Worm (Caenorhabditis elegans): Measurements from ENCODE around the gene T28D6.4.
A peak's percentile ranks its signal among the peaks of the same experiment; 100 is the strongest.

Gene T28D6.4

DNA sequence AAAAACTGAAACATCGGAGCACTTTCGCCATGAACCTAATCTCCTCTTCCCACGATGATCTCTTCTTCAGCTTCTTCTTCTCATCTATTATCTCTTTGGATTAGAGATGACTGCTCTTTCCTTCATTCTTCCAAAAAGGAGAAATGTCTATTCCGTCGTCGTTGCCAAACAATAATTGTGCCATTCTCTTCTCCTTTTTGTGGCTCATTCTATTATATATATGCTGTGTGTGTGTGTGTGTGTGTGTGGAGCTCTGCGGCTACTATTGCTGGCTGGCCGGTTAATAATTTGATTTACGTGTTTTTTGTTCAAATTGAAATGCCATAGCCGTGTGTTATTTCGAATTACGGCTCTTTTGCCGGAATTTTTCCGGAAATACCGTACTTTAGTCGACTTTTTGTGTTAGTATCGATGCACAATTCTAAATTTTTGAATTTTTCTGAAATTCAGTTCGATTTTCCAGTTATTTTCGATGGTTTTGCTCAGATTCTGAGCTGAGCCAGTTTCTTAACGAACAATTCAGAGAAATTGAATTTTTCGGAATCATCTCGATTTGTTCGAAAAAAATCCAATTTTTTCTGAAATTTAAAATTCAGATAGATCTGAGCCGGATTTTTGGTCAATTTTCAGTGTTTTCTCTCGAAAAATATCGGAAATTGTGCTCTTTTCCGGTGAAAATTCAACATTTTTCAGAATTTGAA lies 27.1 kb upstream of the T28D6.4 start, which contains the start of gene T28D6.5 (continued):
- no peak for TF ChIP-seq snpc-3.4 (tag; optimal IDR thresholded peaks at IDR 0.05)
- no peak for TF ChIP-seq ceh-100 (GFP tag; IDR thresholded peaks at IDR 0.05)
- TF ChIP-seq rec-8 (tag; optimal IDR thresholded peaks at IDR 0.05): no peak
- TF ChIP-seq cebp-1 (GFP tag; IDR thresholded peaks at IDR 0.05): no peak
- TF ChIP-seq cebp-1 (tag; optimal IDR thresholded peaks at IDR 0.05): no peak
- TF ChIP-seq Y95B8A.8 (GFP tag; IDR thresholded peaks at IDR 0.05): no peak

DNA sequence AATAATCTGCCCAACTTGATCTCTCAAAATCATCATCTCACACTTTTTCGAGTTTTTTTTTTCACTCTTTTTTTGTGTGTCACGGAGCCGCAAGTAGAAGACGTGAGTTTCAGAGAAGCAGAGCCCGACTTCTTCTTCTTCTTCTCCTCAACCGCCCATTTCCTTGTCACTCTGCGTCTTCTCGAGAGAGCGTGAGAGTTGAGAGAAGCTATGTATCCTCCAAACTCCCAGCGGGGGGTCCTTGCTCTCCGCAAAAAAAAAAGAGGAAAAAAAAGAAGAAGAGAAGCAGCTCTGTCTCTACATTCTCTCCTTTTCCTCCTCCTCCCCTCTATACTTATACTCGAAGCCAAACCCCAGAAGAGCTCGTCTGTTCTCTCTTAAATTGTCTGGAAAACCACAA lies 25.9 kb upstream of the T28D6.4 start:
- TF ChIP-seq zfh-2 (GFP tag; conservative IDR thresholded peaks at IDR 0.05): peak; percentile 78
- TF ChIP-seq mes-4 (tag; optimal IDR thresholded peaks at IDR 0.05): no peak

DNA sequence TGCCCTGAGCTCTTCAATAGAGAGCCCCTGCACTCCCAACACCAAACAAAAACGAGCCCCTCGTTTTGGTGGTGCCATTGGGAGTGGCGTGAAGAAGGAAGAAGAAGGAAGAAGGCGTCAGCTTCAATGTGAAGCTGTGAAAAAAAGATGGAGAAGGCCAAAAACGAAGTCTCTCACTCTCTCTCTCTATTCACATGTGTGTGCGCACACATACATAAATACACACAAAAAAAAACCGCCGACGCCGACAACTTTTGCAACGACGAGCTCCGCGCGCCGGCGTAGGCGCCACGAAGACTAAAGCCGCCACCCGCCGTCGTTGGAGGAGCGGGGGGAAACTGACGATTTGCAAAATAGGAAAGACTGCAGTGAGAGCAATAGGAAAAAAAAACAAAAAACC lies 24.2 kb upstream of the T28D6.4 start:
- TF ChIP-seq zfh-2 (GFP tag; conservative IDR thresholded peaks at IDR 0.05) (peak; percentile 57), sdz-38 (tag; optimal IDR thresholded peaks at IDR 0.05) (no peak), ztf-28 (GFP tag; IDR thresholded peaks at IDR 0.05) (no peak), hmg-1.2 (GFP tag; IDR thresholded peaks at IDR 0.05) (peak; percentile 11; the same call in 1 of the 2 replicates), snpc-3.4 (tag; optimal IDR thresholded peaks at IDR 0.05) (no peak), F37B4.10 (GFP tag; IDR thresholded peaks at IDR 0.05) (no peak), nfyb-1 (GFP tag; IDR thresholded peaks at IDR 0.05) (0 out of 2 replicates have a peak, but pooled peaks have one; percentile 53)

DNA sequence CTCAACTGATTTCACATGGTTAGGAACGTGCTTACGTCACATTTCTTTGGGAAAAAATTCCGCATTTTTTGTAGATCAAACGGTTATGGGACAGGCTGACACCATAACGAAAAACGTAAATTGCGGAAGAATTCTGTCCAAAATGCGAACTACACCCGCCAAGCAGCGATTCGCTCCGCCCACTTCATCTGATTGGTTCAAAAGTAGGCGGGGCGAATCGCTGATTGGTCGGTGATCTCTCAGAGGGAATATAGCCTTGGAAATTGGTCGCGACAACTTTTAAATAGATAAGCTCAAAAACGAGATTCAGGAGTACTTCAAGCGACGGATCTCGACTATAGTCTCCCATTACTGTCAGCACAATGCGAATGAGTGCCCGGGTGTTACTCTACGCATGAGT lies 22.6 kb upstream of the T28D6.4 start:
- no peak for TF ChIP-seq ceh-91 (GFP tag; IDR thresholded peaks at IDR 0.05)
- TF ChIP-seq Y56A3A.18 (GFP tag; IDR thresholded peaks at IDR 0.05): no peak
- TF ChIP-seq ztf-26 (tag; optimal IDR thresholded peaks at IDR 0.05): no peak
- TF ChIP-seq lin-35 (GFP tag; optimal IDR thresholded peaks at IDR 0.05): no peak
- TF ChIP-seq zim-3 (tag; optimal IDR thresholded peaks at IDR 0.05): no peak
- TF ChIP-seq D2030.7 (GFP tag; IDR thresholded peaks at IDR 0.05): no peak
- TF ChIP-seq madf-8 (GFP tag; conservative IDR thresholded peaks at IDR 0.05): no peak
- no peak for TF ChIP-seq snpc-3.4 (tag; optimal IDR thresholded peaks at IDR 0.05)
- no peak for TF ChIP-seq C17E4.6 (GFP tag; IDR thresholded peaks at IDR 0.05)
- no peak for TF ChIP-seq mcd-1 (GFP tag; IDR thresholded peaks at IDR 0.05)
- TF ChIP-seq him-1 (tag; optimal IDR thresholded peaks at IDR 0.05): no peak
- TF ChIP-seq sea-2 (GFP tag; IDR thresholded peaks at IDR 0.05): no peak
- no peak for TF ChIP-seq egl-44 (GFP tag; IDR thresholded peaks at IDR 0.05)
- TF ChIP-seq nfyb-1 (GFP tag; IDR thresholded peaks at IDR 0.05): no peak
- no peak for TF ChIP-seq Y53F4B.3 (GFP tag; IDR thresholded peaks at IDR 0.05)
- TF ChIP-seq let-526 (GFP tag; IDR thresholded peaks at IDR 0.05): no peak
- TF ChIP-seq unc-130 (GFP tag; optimal IDR thresholded peaks at IDR 0.05): no peak

DNA sequence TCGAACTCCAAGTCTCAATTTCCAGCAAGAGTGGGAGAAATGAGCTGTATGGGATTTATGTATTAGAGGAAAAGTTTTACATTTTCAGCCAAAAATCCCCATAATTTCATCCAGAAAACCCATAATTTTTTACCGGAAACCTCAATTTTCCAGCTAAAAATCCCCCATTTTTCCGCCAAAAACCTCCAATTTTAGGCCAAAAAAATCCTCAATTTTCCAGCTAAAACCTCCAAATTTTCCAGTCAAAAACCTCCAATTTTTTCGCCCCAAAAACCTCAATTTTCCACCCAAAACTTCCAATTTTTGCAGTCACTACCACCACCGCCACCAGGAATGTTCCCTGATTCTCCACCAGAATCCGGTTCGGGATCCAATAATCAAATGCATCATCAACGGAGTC lies 18.8 kb upstream of the T28D6.4 start:
- TF ChIP-seq snpc-1.1 (tag; optimal IDR thresholded peaks at IDR 0.05; ENCODE audit: insufficient read depth): no peak
- no peak for TF ChIP-seq F55B11.4 (tag; optimal IDR thresholded peaks at IDR 0.05; ENCODE audit: borderline replicate concordance, insufficient read depth)
- TF ChIP-seq chd-7 (tag; optimal IDR thresholded peaks at IDR 0.05): no peak
- TF ChIP-seq sea-2 (GFP tag; IDR thresholded peaks at IDR 0.05): no peak
- TF ChIP-seq pbrm-1 (GFP tag; IDR thresholded peaks at IDR 0.05): no peak
- no peak for TF ChIP-seq lin-54 (GFP tag; optimal IDR thresholded peaks at IDR 0.05)
- no peak for TF ChIP-seq ZK185.1 (tag; optimal IDR thresholded peaks at IDR 0.05; ENCODE audit: poor library complexity, severe bottlenecking)
- TF ChIP-seq hlh-26 (GFP tag; conservative IDR thresholded peaks at IDR 0.05): no peak
- TF ChIP-seq ama-1 (optimal IDR thresholded peaks at IDR 0.05): no peak
- TF ChIP-seq ama-1 (GFP tag; optimal IDR thresholded peaks at IDR 0.05): no peak
